Worm (Caenorhabditis elegans) whole organism, young adult: ENCODE data around the gene F36H5.9.

ENCODE experiments used
- F33H1.4 ChIP-seq: fragments of 200-800 bp; sonication (Bioruptor generic); IDR thresholded peaks from 2 replicates; pipeline ENCODE4 v1.3.6; 2022; ENCODE audit warnings: missing genetic modification reagents, missing genetic modification characterization, missing compliant biosample characterization
- T26A5.8 ChIP-seq: sonication (generic microtip); optimal IDR thresholded peaks from 2 replicates; lab custom pipeline; 2016; ENCODE audit warnings: missing genetic modification characterization, missing compliant biosample characterization
- ZK185.1 ChIP-seq: sonication (generic microtip); optimal IDR thresholded peaks from 2 replicates; lab custom pipeline; 2016; ENCODE audit warnings: mild to moderate bottlenecking, missing genetic modification characterization, missing compliant biosample characterization; ENCODE audit not compliant: poor library complexity, severe bottlenecking
- ama-1 ChIP-seq, 3 experiments: fragments of 150-350 bp in 1 of 3; sonication (generic microtip) in 2 of 3; optimal IDR thresholded peaks; 2 replicates each; lab custom pipeline; 2014 to 2018; ENCODE audit warnings: missing biosample characterization in 2 of 3, missing genetic modification characterization in 2 of 3, missing genetic modification reagents in 2 of 3
- attf-5 ChIP-seq: fragments of 200-800 bp; sonication (Bioruptor generic); optimal IDR thresholded peaks from 2 replicates; lab custom pipeline; 2018; ENCODE audit warnings: mild to moderate bottlenecking, missing genetic modification characterization, missing compliant biosample characterization
- snpc-4 ChIP-seq, 5 experiments: fragments of 150-350 bp in 1 of 5; sonication (generic microtip) in 4 of 5; optimal IDR thresholded peaks; 2 replicates each; lab custom pipeline; 2014 to 2018; ENCODE audit warnings: missing genetic modification characterization in 5 of 5, missing biosample characterization in 3 of 5, antibody characterized with exemption in 2 of 5, mild to moderate bottlenecking in 2 of 5, missing compliant biosample characterization in 2 of 5, missing genotype in 2 of 5, moderate library complexity in 2 of 5, missing genetic modification reagents in 1 of 5
- unc-62 ChIP-seq: fragments of 150-350 bp; optimal IDR thresholded peaks from 2 replicates; lab custom pipeline; 2014; ENCODE audit warnings: missing biosample characterization, missing genetic modification reagents, missing genetic modification characterization
- ztf-3 ChIP-seq: fragments of 200-800 bp; sonication (Bioruptor generic); optimal IDR thresholded peaks from 2 replicates; lab custom pipeline; 2018; ENCODE audit warnings: mild to moderate bottlenecking, missing genetic modification characterization, missing compliant biosample characterization

DNA sequence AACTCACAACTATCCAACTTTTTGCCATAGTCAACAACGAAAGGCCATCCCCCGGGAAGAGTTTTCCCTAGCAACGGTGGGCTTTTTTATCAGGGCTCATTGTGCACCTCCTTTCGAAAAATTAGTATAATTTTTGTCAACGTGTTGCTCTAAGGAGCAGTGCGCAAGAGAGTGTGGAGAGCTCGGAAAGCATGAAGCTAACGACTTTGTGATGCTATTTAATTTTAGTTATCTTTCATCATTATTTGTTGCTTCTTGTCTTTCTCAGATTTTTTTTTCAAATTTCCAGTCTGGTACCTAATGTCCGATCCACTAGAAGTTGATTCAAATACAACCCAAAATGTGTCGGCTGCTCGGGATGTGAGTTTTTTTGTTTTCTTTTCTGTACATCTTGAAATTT, 22.8 kb downstream of the F36H5.9 start, which contains the start of gene ceh-81:
- TF ChIP-seq unc-62 (GFP tag; lab: Kevin White, UChicago) (no peak), T26A5.8 (tag; lab: Kevin White, UChicago) (no peak), snpc-4 (GFP tag; optimal IDR thresholded peaks at IDR 0.05; lab: Kevin White, UChicago) (no peak), snpc-4 (tag; optimal IDR thresholded peaks at IDR 0.05; lab: Kevin White, UChicago) (no peak), F33H1.4 (no peak), ztf-3 (GFP tag; lab: Kevin White, UChicago) (no peak), ZK185.1 (no peak), attf-5 (GFP tag; lab: Kevin White, UChicago) (no peak), ama-1 (optimal IDR thresholded peaks at IDR 0.05; lab: Kevin White, UChicago) (no peak), ama-1 (GFP tag; optimal IDR thresholded peaks at IDR 0.05; lab: Kevin White, UChicago) (no peak)
